Worm (Caenorhabditis elegans) whole organism, late embryonic: ENCODE data around the gene col-131.

ENCODE experiments used
- ceh-18 ChIP-seq: sonication (generic microtip); optimal IDR thresholded peaks from 2 replicates; lab custom pipeline; 2016; ENCODE audit warnings: missing genetic modification characterization, missing compliant biosample characterization
- ceh-19 ChIP-seq: fragments of 200-800 bp; sonication (Bioruptor generic); optimal IDR thresholded peaks from 2 replicates; lab custom pipeline; 2018; ENCODE audit warnings: mild to moderate bottlenecking, missing genetic modification characterization, missing compliant biosample characterization
- ceh-34 ChIP-seq: sonication (generic microtip); optimal IDR thresholded peaks from 2 replicates; lab custom pipeline; 2016; ENCODE audit warnings: mild to moderate bottlenecking, missing genetic modification characterization, missing compliant biosample characterization
- ceh-9 ChIP-seq: sonication (generic microtip); optimal IDR thresholded peaks from 2 replicates; lab custom pipeline; 2016; ENCODE audit warnings: mild to moderate bottlenecking, missing genetic modification characterization, inconsistent platforms, missing compliant biosample characterization
- elt-4 ChIP-seq: sonication (generic microtip); optimal IDR thresholded peaks from 2 replicates; lab custom pipeline; 2016; ENCODE audit warnings: missing genetic modification characterization, missing compliant biosample characterization
- fkh-10 ChIP-seq: fragments of 150-350 bp; optimal IDR thresholded peaks from 2 replicates; lab custom pipeline; 2014; ENCODE audit warnings: missing biosample characterization, missing genetic modification reagents, missing genetic modification characterization
- hlh-6 ChIP-seq: sonication (generic microtip); optimal IDR thresholded peaks from 2 replicates; lab custom pipeline; 2016; ENCODE audit warnings: missing genotype, missing genetic modification characterization, missing compliant biosample characterization
- nhr-11 ChIP-seq: fragments of 150-350 bp; optimal IDR thresholded peaks from 2 replicates; lab custom pipeline; 2014; ENCODE audit warnings: missing biosample characterization, missing genetic modification characterization
- pha-4 ChIP-seq: fragments of 150-350 bp; optimal IDR thresholded peaks from 2 replicates; lab custom pipeline; 2018; ENCODE audit warnings: missing biosample characterization, missing genetic modification reagents, missing genetic modification characterization

DNA sequence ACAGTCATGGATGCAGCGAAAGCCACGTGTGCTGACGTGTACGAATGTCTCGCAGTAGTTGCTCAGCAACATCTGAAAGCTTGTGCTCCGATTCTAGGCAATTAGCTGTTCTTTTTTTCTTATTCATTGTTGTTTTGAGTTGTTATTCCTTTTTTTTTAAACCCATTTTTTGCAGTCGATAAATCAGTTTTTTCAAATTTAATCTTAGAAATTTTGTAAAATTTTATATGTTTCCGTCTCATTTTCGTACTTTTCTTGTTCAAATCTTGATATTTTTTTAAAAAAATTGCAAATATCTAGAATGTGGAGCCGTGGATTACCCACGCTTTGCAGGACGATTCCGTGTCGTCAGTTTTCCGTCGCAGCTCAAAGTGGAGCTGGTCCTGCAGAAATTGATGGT lies 33.3 kb upstream of the col-131 start, which contains the start of gene fask-1:
- TF ChIP-seq hlh-6: no peak
- TF ChIP-seq fkh-10 (GFP tag; lab: Kevin White, UChicago): no peak
- no peak for TF ChIP-seq ceh-34
- no peak for TF ChIP-seq nhr-11 (tag; lab: Kevin White, UChicago)
- no peak for TF ChIP-seq pha-4 (tag; lab: Kevin White, UChicago)
- TF ChIP-seq ceh-18: no peak
- TF ChIP-seq elt-4 (tag; lab: Kevin White, UChicago): no peak
- no peak for TF ChIP-seq ceh-9 (tag; lab: Kevin White, UChicago)
- TF ChIP-seq ceh-19 (GFP tag; lab: Kevin White, UChicago): no peak
